Fruit fly (Drosophila melanogaster) Kc167 (cell line): ENCODE results near the gene CG10029.

ENCODE experiments used
- Myc ChIP-seq: fragments of >200 bp; optimal IDR thresholded peaks from 2 replicates; lab custom pipeline; 2017; ENCODE audit warnings: missing external identifiers
- h ChIP-seq: fragments of >200 bp; optimal IDR thresholded peaks from 3 replicates; lab custom pipeline; 2018; ENCODE audit warnings: missing external identifiers

- TF ChIP-seq h (lab: Kevin White, UChicago) (no peak), Myc (lab: Kevin White, UChicago) (no peak)
Observed at dm6 chr3R:7336454-7336853, 19.4 kb upstream of the CG10029 start.
